Fruit fly (Drosophila melanogaster) whole organism, embryonic: ENCODE results near the gene Nagk.

Source experiments
- BEAF-32 ChIP-seq: fragments of 200-800 bp; sonication (Bioruptor generic); optimal IDR thresholded peaks from 3 replicates; lab custom pipeline; 2017; ENCODE audit warnings: missing biosample characterization, missing genetic modification characterization, mild to moderate bottlenecking, moderate library complexity, missing genetic modification reagents
- Bteb2 ChIP-seq: fragments of 200-800 bp; sonication (Bioruptor generic); optimal IDR thresholded peaks from 2 replicates; lab custom pipeline; 2016; ENCODE audit warnings: missing biosample characterization, missing genetic modification characterization
- CG10209 ChIP-seq: fragments of 200-800 bp; sonication (Bioruptor generic); optimal IDR thresholded peaks from 3 replicates; lab custom pipeline; 2017; ENCODE audit warnings: missing biosample characterization, mild to moderate bottlenecking, missing genetic modification characterization, missing genetic modification reagents
- CG10274 ChIP-seq: fragments of 200-800 bp; sonication (Bioruptor generic); optimal IDR thresholded peaks from 3 replicates; lab custom pipeline; 2017; ENCODE audit warnings: missing biosample characterization, mild to moderate bottlenecking, missing genetic modification characterization
- CG10462 ChIP-seq: fragments of 200-800 bp; sonication (Bioruptor generic); optimal IDR thresholded peaks from 2 replicates; lab custom pipeline; 2016; ENCODE audit warnings: missing biosample characterization, missing genetic modification characterization
- CG11723 ChIP-seq: fragments of 200-800 bp; sonication (Bioruptor generic); optimal IDR thresholded peaks from 2 replicates; lab custom pipeline; 2017; ENCODE audit warnings: missing biosample characterization, mild to moderate bottlenecking, missing genetic modification characterization
- CG13287 ChIP-seq: fragments of 200-800 bp; sonication (Bioruptor generic); IDR thresholded peaks from 2 replicates; pipeline ENCODE4 v1.3.6; 2022; ENCODE audit warnings: missing biosample characterization, missing genetic modification characterization; ENCODE audit not compliant: partially characterized antibody
- CG13296 ChIP-seq: fragments of 200-800 bp; sonication (Bioruptor generic); optimal IDR thresholded peaks from 3 replicates; lab custom pipeline; 2018; ENCODE audit warnings: missing biosample characterization, mild to moderate bottlenecking, missing genetic modification characterization
- CG13624 ChIP-seq: fragments of 200-800 bp; sonication (Bioruptor generic); optimal IDR thresholded peaks from 2 replicates; lab custom pipeline; 2016; ENCODE audit warnings: missing biosample characterization, missing genetic modification characterization
- CG15696 ChIP-seq: fragments of 200-800 bp; sonication (Bioruptor generic); optimal IDR thresholded peaks from 2 replicates; lab custom pipeline; 2019; ENCODE audit warnings: missing biosample characterization, mild to moderate bottlenecking, missing genetic modification characterization, moderate library complexity
- CG16779 ChIP-seq: fragments of 200-800 bp; sonication (Bioruptor generic); IDR thresholded peaks from 2 replicates; pipeline ENCODE4 v1.3.6; 2022; ENCODE audit warnings: missing biosample characterization, missing genetic modification characterization
- CG16863 ChIP-seq: fragments of 200-800 bp; sonication (Bioruptor generic); optimal IDR thresholded peaks from 3 replicates; lab custom pipeline; 2016; ENCODE audit warnings: missing biosample characterization, missing genetic modification characterization
- CG3065 ChIP-seq: fragments of 200-800 bp; sonication (Bioruptor generic); optimal IDR thresholded peaks from 2 replicates; lab custom pipeline; 2016; ENCODE audit warnings: missing biosample characterization, missing genetic modification characterization
- CG31365 ChIP-seq: fragments of 200-800 bp; sonication (Bioruptor generic); optimal IDR thresholded peaks from 2 replicates; lab custom pipeline; 2018; ENCODE audit warnings: missing biosample characterization, mild to moderate bottlenecking, missing genetic modification characterization
- CG3163 ChIP-seq: fragments of 200-800 bp; sonication (Bioruptor generic); optimal IDR thresholded peaks from 3 replicates; lab custom pipeline; 2016; ENCODE audit warnings: missing biosample characterization, missing genetic modification characterization
- CG4424 ChIP-seq: fragments of 200-800 bp; sonication (Bioruptor generic); optimal IDR thresholded peaks from 3 replicates; lab custom pipeline; 2016; ENCODE audit warnings: missing biosample characterization, missing genetic modification characterization
- CG6791 ChIP-seq: fragments of 200-800 bp; sonication (Bioruptor generic); IDR thresholded peaks from 3 replicates; pipeline ENCODE4 v1.3.6; 2022; ENCODE audit warnings: missing biosample characterization, missing genetic modification characterization; ENCODE audit not compliant: partially characterized antibody
- CG7556 ChIP-seq: fragments of 200-800 bp; sonication (Bioruptor generic); optimal IDR thresholded peaks from 2 replicates; lab custom pipeline; 2017; ENCODE audit warnings: missing biosample characterization, mild to moderate bottlenecking, missing genetic modification characterization
- CG7928 ChIP-seq: fragments of 200-800 bp; sonication (Bioruptor generic); optimal IDR thresholded peaks from 2 replicates; lab custom pipeline; 2017; ENCODE audit warnings: missing biosample characterization, mild to moderate bottlenecking, missing genetic modification characterization
- CG8281 ChIP-seq: fragments of 200-800 bp; sonication (Bioruptor generic); optimal IDR thresholded peaks from 2 replicates; lab custom pipeline; 2018; ENCODE audit warnings: missing biosample characterization, mild to moderate bottlenecking, missing genetic modification characterization, moderate library complexity
- CG9817 ChIP-seq: fragments of 200-800 bp; sonication (Bioruptor generic); optimal IDR thresholded peaks from 2 replicates; lab custom pipeline; 2018; ENCODE audit warnings: missing biosample characterization, mild to moderate bottlenecking, missing genetic modification characterization, moderate library complexity
- D19B ChIP-seq: fragments of 200-800 bp; sonication (Bioruptor generic); optimal IDR thresholded peaks from 2 replicates; lab custom pipeline; 2017; ENCODE audit warnings: missing biosample characterization, mild to moderate bottlenecking, missing genetic modification characterization
- Deaf1 ChIP-seq: fragments of 200-800 bp; optimal IDR thresholded peaks from 3 replicates; lab custom pipeline; 2019; ENCODE audit warnings: missing biosample characterization, mild to moderate bottlenecking, missing genetic modification characterization, moderate library complexity
- Dip2 ChIP-seq: fragments of 200-800 bp; sonication (Bioruptor generic); IDR thresholded peaks from 2 replicates; pipeline ENCODE4 v1.3.6; 2022; ENCODE audit warnings: missing biosample characterization, missing genetic modification characterization
- H15 ChIP-seq: fragments of 200-800 bp; sonication (Bioruptor generic); IDR thresholded peaks from 3 replicates; pipeline ENCODE4 v1.3.6; 2022; ENCODE audit warnings: missing biosample characterization, missing genetic modification characterization
- HHEX ChIP-seq: fragments of 200-800 bp; sonication (Bioruptor generic); optimal IDR thresholded peaks from 3 replicates; lab custom pipeline; 2017; ENCODE audit warnings: missing biosample characterization, mild to moderate bottlenecking, missing genetic modification characterization, missing genetic modification reagents
- Jarid2 ChIP-seq: fragments of 200-800 bp; sonication (Bioruptor generic); optimal IDR thresholded peaks from 3 replicates; lab custom pipeline; 2017; ENCODE audit warnings: mild to moderate bottlenecking, missing biosample characterization, missing genetic modification reagents, missing genetic modification characterization
- Lpt ChIP-seq: fragments of >200 bp; optimal IDR thresholded peaks from 2 replicates; lab custom pipeline; 2018; ENCODE audit warnings: missing biosample characterization, missing genetic modification characterization
- Max ChIP-seq: fragments of 200-800 bp; sonication (Bioruptor generic); optimal IDR thresholded peaks from 2 replicates; lab custom pipeline; 2016; ENCODE audit warnings: missing biosample characterization, mild to moderate bottlenecking, missing genetic modification characterization
- Meics ChIP-seq: fragments of 200-800 bp; sonication (Bioruptor generic); optimal IDR thresholded peaks from 2 replicates; lab custom pipeline; 2017; ENCODE audit warnings: missing biosample characterization, mild to moderate bottlenecking, missing genetic modification characterization
- NC2α ChIP-seq: fragments of 200-800 bp; sonication (Bioruptor generic); optimal IDR thresholded peaks from 2 replicates; lab custom pipeline; 2016; ENCODE audit warnings: missing biosample characterization, missing genetic modification characterization
- Oaz ChIP-seq: fragments of 200-800 bp; sonication (Bioruptor generic); IDR thresholded peaks from 2 replicates; pipeline ENCODE4 v1.3.6; 2022; ENCODE audit warnings: missing biosample characterization, missing genetic modification characterization
- Xrp1 ChIP-seq: fragments of 200-800 bp; sonication (Bioruptor generic); IDR thresholded peaks from 2 replicates; pipeline ENCODE4 v1.3.6; 2022; ENCODE audit warnings: missing biosample characterization, missing genetic modification characterization
- ap ChIP-seq: fragments of 200-800 bp; sonication (Bioruptor generic); IDR thresholded peaks from 2 replicates; pipeline ENCODE4 v1.3.6; 2022; ENCODE audit warnings: missing biosample characterization, missing genetic modification characterization
- ara ChIP-seq: fragments of 200-800 bp; sonication (Bioruptor generic); IDR thresholded peaks from 2 replicates; pipeline ENCODE4 v1.3.6; 2022; ENCODE audit warnings: missing biosample characterization, missing genetic modification characterization
- bigmax ChIP-seq: fragments of 200-800 bp; sonication (Bioruptor generic); optimal IDR thresholded peaks from 2 replicates; lab custom pipeline; 2018; ENCODE audit warnings: missing biosample characterization, mild to moderate bottlenecking, missing genetic modification characterization
- cwo ChIP-seq: fragments of 200-800 bp; sonication (Bioruptor generic); optimal IDR thresholded peaks from 3 replicates; lab custom pipeline; 2017; ENCODE audit warnings: missing biosample characterization, missing genetic modification characterization, mild to moderate bottlenecking, moderate library complexity, missing genetic modification reagents
- da ChIP-seq: fragments of 200-800 bp; sonication (Bioruptor generic); optimal IDR thresholded peaks from 2 replicates; lab custom pipeline; 2016; ENCODE audit warnings: missing biosample characterization, missing genetic modification characterization
- dati ChIP-seq: fragments of 200-800 bp; sonication (Bioruptor generic); IDR thresholded peaks from 2 replicates; pipeline ENCODE4 v1.3.6; 2022; ENCODE audit warnings: missing biosample characterization, missing genetic modification characterization
- eve ChIP-seq, 2 experiments: fragments of >200 bp; optimal IDR thresholded peaks; 2 replicates each; lab custom pipeline; 2017; ENCODE audit warnings: missing biosample characterization in 2 of 2, missing genetic modification characterization in 2 of 2
- hkb ChIP-seq, 2 experiments: fragments of 200-800 bp in 1 of 2; fragments of >200 bp in 1 of 2; sonication (Bioruptor generic) in 1 of 2; IDR thresholded peaks in 1 of 2; optimal IDR thresholded peaks in 1 of 2; 2 replicates each; pipeline versions ENCODE4 v1.3.6 to Lab custom; 2017 to 2022; ENCODE audit warnings: missing biosample characterization in 1 of 2, missing genetic modification characterization in 1 of 2
- jumu ChIP-seq: fragments of 200-800 bp; sonication (Bioruptor generic); optimal IDR thresholded peaks from 3 replicates; lab custom pipeline; 2016; ENCODE audit warnings: missing biosample characterization, missing genetic modification characterization
- kay ChIP-seq: fragments of 200-800 bp; sonication (Bioruptor generic); optimal IDR thresholded peaks from 2 replicates; lab custom pipeline; 2016; ENCODE audit warnings: missing biosample characterization, missing genetic modification characterization
- mld ChIP-seq: fragments of 200-800 bp; sonication (Bioruptor generic); IDR thresholded peaks from 3 replicates; pipeline ENCODE4 v1.3.6; 2022; ENCODE audit warnings: missing biosample characterization, missing genetic modification characterization; ENCODE audit not compliant: partially characterized antibody
- nerfin-2 ChIP-seq: fragments of 200-800 bp; sonication (Bioruptor generic); IDR thresholded peaks from 2 replicates; pipeline ENCODE4 v1.3.6; 2022; ENCODE audit warnings: missing biosample characterization, missing genetic modification characterization; ENCODE audit not compliant: partially characterized antibody
- peb ChIP-seq: fragments of 200-800 bp; sonication (Bioruptor generic); IDR thresholded peaks from 2 replicates; pipeline ENCODE4 v1.3.6; 2022; ENCODE audit warnings: missing biosample characterization, missing genetic modification characterization
- pita ChIP-seq: fragments of 200-800 bp; sonication (Bioruptor generic); optimal IDR thresholded peaks from 2 replicates; lab custom pipeline; 2017; ENCODE audit warnings: missing biosample characterization, mild to moderate bottlenecking, missing genetic modification characterization
- pum ChIP-seq: fragments of 200-800 bp; sonication (Bioruptor generic); optimal IDR thresholded peaks from 2 replicates; lab custom pipeline; 2016; ENCODE audit warnings: missing biosample characterization, missing genetic modification characterization

Gene Nagk

dm6 chr3R:15356645-15357431 lies 13.8 kb upstream of the Nagk start, which contains the start of the genes Atg4b and Hibch (continued):
- peak; percentile 67 for TF ChIP-seq CG11723 (GFP tag; lab: Kevin White, UChicago)
- peak; percentile 71; the same call in 1 of the 2 replicates for TF ChIP-seq ara (GFP tag; lab: Robert Waterston, UW)
- TF ChIP-seq CG10209 (GFP tag; lab: Kevin White, UChicago): peak; percentile 85
- TF ChIP-seq CG16863: peak; percentile 0
- no peak for TF ChIP-seq nerfin-2 (GFP tag; lab: Robert Waterston, UW)
- no peak for TF ChIP-seq eve (GFP tag; optimal IDR thresholded peaks at IDR 0.05; lab: Kevin White, UChicago)
- peak; percentile 73; the same call in 2 of the 3 replicates for TF ChIP-seq H15 (GFP tag; lab: Robert Waterston, UW)
- TF ChIP-seq CG13287: peak; percentile 14; the same call in 1 of the 2 replicates
- no peak for TF ChIP-seq NC2α (GFP tag; lab: Kevin White, UChicago)
- TF ChIP-seq CG13624: peak; percentile 81
- peak; percentile 34 for TF ChIP-seq jumu (GFP tag; lab: Kevin White, UChicago)
- TF ChIP-seq Jarid2 (GFP tag; lab: Kevin White, UChicago): no peak
- TF ChIP-seq pita (GFP tag; lab: Kevin White, UChicago): no peak
- peak; percentile 81 for TF ChIP-seq HHEX
- TF ChIP-seq Dip2 (GFP tag; lab: Robert Waterston, UW): no peak
- peak; percentile 48; the same call in 1 of the 2 replicates for TF ChIP-seq Oaz (GFP tag; lab: Robert Waterston, UW)
- TF ChIP-seq CG7556 (GFP tag; lab: Kevin White, UChicago): peak; percentile 87
- peak; percentile 55 for TF ChIP-seq CG7928 (GFP tag; lab: Kevin White, UChicago)
- no peak for TF ChIP-seq CG6791 (GFP tag; lab: Robert Waterston, UW)
- TF ChIP-seq hkb (optimal IDR thresholded peaks at IDR 0.05; lab: Kevin White, UChicago): no peak
- peak; percentile 57; the same call in 1 of the 2 replicates for TF ChIP-seq hkb (GFP tag; IDR thresholded peaks at IDR 0.05; lab: Robert Waterston, UW)
- TF ChIP-seq dati (GFP tag; lab: Robert Waterston, UW): no peak; the same call in 1 of the 2 replicates
- TF ChIP-seq Max (GFP tag; lab: Kevin White, UChicago): peak; percentile 89
- TF ChIP-seq peb (GFP tag; lab: Robert Waterston, UW): peak; percentile 29; the same call in 1 of the 2 replicates
- TF ChIP-seq CG15696 (tag; lab: Kevin White, UChicago): peak; percentile 91
- TF ChIP-seq BEAF-32 (GFP tag; lab: Kevin White, UChicago): peak; percentile 41
- TF ChIP-seq da (GFP tag; lab: Kevin White, UChicago): no peak
- peak; percentile 44 for TF ChIP-seq CG10274 (GFP tag; lab: Kevin White, UChicago)
- peak; percentile 53 for TF ChIP-seq CG3065
- TF ChIP-seq CG8281 (tag; lab: Kevin White, UChicago): no peak
- TF ChIP-seq CG9817 (tag; lab: Kevin White, UChicago): peak; percentile 90
- no peak for TF ChIP-seq Deaf1 (tag; lab: Kevin White, UChicago)
- peak; percentile 9 for TF ChIP-seq pum (GFP tag; lab: Kevin White, UChicago)
- no peak for TF ChIP-seq kay
- TF ChIP-seq CG4424: peak; percentile 83
- TF ChIP-seq Lpt (GFP tag; lab: Kevin White, UChicago): no peak
- TF ChIP-seq CG13296 (GFP tag; lab: Kevin White, UChicago): peak; percentile 86
- TF ChIP-seq CG16779 (GFP tag; lab: Robert Waterston, UW): 0 out of 2 replicates have a peak, but pooled peaks have one; percentile 27
- TF ChIP-seq CG3163: no peak
- TF ChIP-seq bigmax (GFP tag; lab: Kevin White, UChicago): no peak
- peak; percentile 79 for TF ChIP-seq cwo (GFP tag; lab: Kevin White, UChicago)
- TF ChIP-seq D19B (GFP tag; lab: Kevin White, UChicago): peak; percentile 78
- TF ChIP-seq ap (GFP tag; lab: Robert Waterston, UW): peak; percentile 53; the same call in 1 of the 2 replicates
- TF ChIP-seq mld (GFP tag; lab: Robert Waterston, UW): no peak
- peak; percentile 57 for TF ChIP-seq CG10462
- TF ChIP-seq Meics (GFP tag; lab: Kevin White, UChicago): peak; percentile 90
- TF ChIP-seq Bteb2 (GFP tag; lab: Kevin White, UChicago): peak; percentile 16
- TF ChIP-seq CG31365 (tag; lab: Kevin White, UChicago): no peak
- TF ChIP-seq Xrp1 (GFP tag; lab: Robert Waterston, UW): peak; percentile 86
